Fruit fly (Drosophila melanogaster): ENCODE data around the gene Ten-a.

DNA sequence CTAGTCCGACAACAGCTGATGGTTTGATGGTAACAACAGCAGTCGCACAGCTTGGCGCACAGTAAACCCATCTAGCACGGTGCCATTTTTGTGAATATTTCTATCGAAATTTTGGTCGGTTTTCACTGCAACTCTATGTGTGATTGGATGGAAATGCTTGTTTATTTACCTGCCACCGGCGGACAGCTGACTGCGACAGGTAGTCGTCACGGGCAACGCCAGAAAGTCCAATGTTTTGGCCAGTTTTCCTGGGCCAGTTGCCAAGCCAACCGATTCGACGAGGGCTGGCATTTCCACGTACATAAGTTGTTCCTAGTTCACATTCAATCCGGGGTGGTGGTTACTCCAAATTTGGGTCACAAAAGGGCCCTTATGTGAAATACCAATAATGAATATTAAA is 60.2 kb downstream of the Ten-a start, which contains the start of gene CG11356:
- TF ChIP-seq ttk (optimal IDR thresholded peaks at IDR 0.05) = no peak
- TF ChIP-seq psq (optimal IDR thresholded peaks at IDR 0.05) = no peak

All from Kc167 (cell line).